Worm (Caenorhabditis elegans) whole organism, young adult: ENCODE measurements around the gene pgm-1.

Source experiments
- atf-7 ChIP-seq: sonication (generic microtip); optimal IDR thresholded peaks from 2 replicates; lab custom pipeline; 2017; ENCODE audit warnings: mild to moderate bottlenecking, missing genetic modification characterization, missing compliant biosample characterization
- bed-1 ChIP-seq: fragments of 200-800 bp; sonication (Bioruptor generic); IDR thresholded peaks from 2 replicates; pipeline ENCODE4 v1.3.6; 2022; ENCODE audit warnings: missing genetic modification reagents, missing genetic modification characterization, missing compliant biosample characterization
- ceh-27 ChIP-seq: fragments of 200-800 bp; sonication (Bioruptor generic); optimal IDR thresholded peaks from 2 replicates; lab custom pipeline; 2018; ENCODE audit warnings: mild to moderate bottlenecking, missing genetic modification characterization, moderate library complexity, missing compliant biosample characterization
- dox-1 ChIP-seq: fragments of 200-800 bp; sonication (Bioruptor generic); IDR thresholded peaks from 2 replicates; pipeline ENCODE4 v1.3.6; 2022; ENCODE audit warnings: missing genetic modification reagents, missing genetic modification characterization, missing compliant biosample characterization
- dpl-1 ChIP-seq: fragments of 150-350 bp; optimal IDR thresholded peaks from 2 replicates; lab custom pipeline; 2014; ENCODE audit warnings: missing biosample characterization, missing genetic modification reagents, missing genetic modification characterization
- hmg-1.2 ChIP-seq: fragments of 200-800 bp; sonication (Bioruptor generic); IDR thresholded peaks from 2 replicates; pipeline ENCODE4 v1.3.6; 2022; ENCODE audit warnings: missing genetic modification reagents, missing genetic modification characterization, missing compliant biosample characterization
- lin-26 ChIP-seq: fragments of 200-800 bp; sonication (Bioruptor generic); IDR thresholded peaks from 2 replicates; pipeline ENCODE4 v1.3.6; 2022; ENCODE audit warnings: missing genetic modification reagents, missing genetic modification characterization, missing compliant biosample characterization
- madf-10 ChIP-seq: sonication (generic microtip); optimal IDR thresholded peaks from 2 replicates; lab custom pipeline; 2016; ENCODE audit warnings: mild to moderate bottlenecking, missing genetic modification characterization, missing compliant biosample characterization
- mel-28 ChIP-seq: sonication (generic microtip); optimal IDR thresholded peaks from 2 replicates; lab custom pipeline; 2016; ENCODE audit warnings: borderline replicate concordance, mild to moderate bottlenecking, missing genetic modification characterization, missing compliant biosample characterization

DNA sequence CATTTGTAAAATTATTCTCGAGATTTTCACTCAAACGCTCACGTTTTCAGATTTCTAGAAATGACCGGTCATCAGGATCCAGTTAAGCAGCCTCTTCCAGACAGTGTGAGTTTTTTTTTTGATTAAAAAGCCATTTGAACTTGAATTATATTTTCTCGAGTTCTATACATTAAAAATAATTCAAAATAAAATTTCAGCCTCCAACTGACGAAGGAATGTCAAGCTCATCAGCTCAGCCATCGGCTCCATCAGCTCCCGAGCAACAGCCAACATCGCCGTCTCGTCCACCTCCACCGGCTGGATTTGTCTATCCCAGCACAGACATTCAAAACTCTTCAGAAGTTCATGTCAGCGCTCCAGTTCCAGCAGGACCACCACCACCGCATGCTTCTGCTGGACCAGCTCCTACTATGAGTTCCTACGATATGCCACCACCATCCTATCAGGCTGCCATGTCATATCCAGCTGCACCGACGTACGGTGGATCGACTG lies 31.3 kb upstream of the pgm-1 start, which contains the start of gene F11G11.5:
- TF ChIP-seq dpl-1, result no peak
- no peak for TF ChIP-seq madf-10
- TF ChIP-seq hmg-1.2 (GFP tag; lab: Robert Waterston, UW), result 0 out of 2 replicates have a peak, but pooled peaks have one; percentile 13
- TF ChIP-seq lin-26 (GFP tag; lab: Robert Waterston, UW), result no peak; the same call in 1 of the 2 replicates
- peak; percentile 8 for TF ChIP-seq atf-7 (tag; lab: Kevin White, UChicago)
- no peak for TF ChIP-seq dox-1 (GFP tag; lab: Robert Waterston, UW)
- TF ChIP-seq ceh-27 (GFP tag; lab: Kevin White, UChicago), result no peak
- no peak for TF ChIP-seq bed-1
- TF ChIP-seq mel-28 (tag; lab: Kevin White, UChicago), result no peak
